Fruit fly (Drosophila melanogaster): ENCODE data around the gene CG15765.
A peak's percentile ranks its signal among the peaks of the same experiment; 100 is the strongest.

The CG15765 gene

DNA sequence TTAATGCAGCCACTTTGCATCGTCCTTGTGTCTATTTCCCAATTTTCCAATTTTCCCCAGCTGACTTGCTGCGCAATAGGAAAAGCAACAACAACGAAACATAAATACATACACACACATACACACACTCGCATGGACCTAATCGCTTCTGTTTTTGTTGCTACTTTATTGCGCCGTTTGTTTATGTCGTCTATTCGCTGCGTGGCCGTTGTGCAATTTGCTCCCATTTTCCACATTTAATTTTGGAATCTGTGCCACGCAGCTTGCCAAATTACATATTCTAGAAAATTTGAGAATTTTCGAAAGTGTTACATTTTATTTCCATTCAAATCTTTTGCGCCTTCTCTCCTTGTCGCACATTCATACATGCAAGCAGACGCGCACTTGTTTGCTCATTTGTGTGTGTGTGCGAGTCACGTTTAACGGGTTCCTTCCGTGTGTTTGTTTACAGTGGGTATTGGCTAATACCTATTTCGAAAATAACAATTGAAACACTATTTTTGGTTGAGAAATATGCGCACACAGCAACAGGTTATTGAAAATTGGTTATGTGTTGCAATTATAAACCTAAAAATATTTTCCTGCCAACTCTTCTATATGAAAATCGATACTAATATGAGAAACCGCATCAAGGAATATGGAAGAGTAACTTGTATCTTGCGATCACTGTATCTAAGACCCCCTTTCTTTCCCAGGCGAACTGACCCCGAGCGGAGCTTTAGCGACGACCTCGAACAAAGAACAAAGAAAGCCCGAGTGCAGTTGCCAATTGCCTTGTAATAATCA is 62.0 kb downstream of the CG15765 start (continued):
- TF ChIP-seq CG7839 (tag; optimal IDR thresholded peaks at IDR 0.05), result peak; percentile 65
- TF ChIP-seq CG34422 (GFP tag; IDR thresholded peaks at IDR 0.05), result peak; percentile 9; the same call in 1 of the 3 replicates
- peak; percentile 68 for TF ChIP-seq nom (GFP tag; optimal IDR thresholded peaks at IDR 0.05)
- no peak for TF ChIP-seq sr (GFP tag; IDR thresholded peaks at IDR 0.05)
- TF ChIP-seq Antp (GFP tag; optimal IDR thresholded peaks at IDR 0.05), result peak; percentile 14
- TF ChIP-seq br (optimal IDR thresholded peaks at IDR 0.05), result no peak
- no peak for TF ChIP-seq ro (GFP tag; IDR thresholded peaks at IDR 0.05)
- TF ChIP-seq Mes4 (GFP tag; optimal IDR thresholded peaks at IDR 0.05), result no peak
- no peak for TF ChIP-seq Nf-YA (GFP tag; IDR thresholded peaks at IDR 0.05)
- TF ChIP-seq CG3281 (GFP tag; optimal IDR thresholded peaks at IDR 0.05), result peak; percentile 57
- no peak for TF ChIP-seq CG7372 (GFP tag; IDR thresholded peaks at IDR 0.05)
- TF ChIP-seq Asciz (GFP tag; optimal IDR thresholded peaks at IDR 0.05), result peak; percentile 29
- TF ChIP-seq YL-1 (GFP tag; optimal IDR thresholded peaks at IDR 0.05), result peak; percentile 74
- TF ChIP-seq CG43689 (GFP tag; IDR thresholded peaks at IDR 0.05), result no peak
- peak; percentile 46 for TF ChIP-seq Blimp-1 (GFP tag; optimal IDR thresholded peaks at IDR 0.05)
- TF ChIP-seq CG6272 (GFP tag; IDR thresholded peaks at IDR 0.05), result no peak
- TF ChIP-seq hth (optimal IDR thresholded peaks at IDR 0.05), result no peak
- TF ChIP-seq CG7271 (tag; optimal IDR thresholded peaks at IDR 0.05), result no peak
- no peak for TF ChIP-seq H15 (GFP tag; IDR thresholded peaks at IDR 0.05)
- peak; percentile 86 for TF ChIP-seq Drgx (GFP tag; IDR thresholded peaks at IDR 0.05)
- peak; percentile 54 for TF ChIP-seq kni (GFP tag; optimal IDR thresholded peaks at IDR 0.05)
- TF ChIP-seq z (GFP tag; IDR thresholded peaks at IDR 0.05), result no peak
- no peak for TF ChIP-seq fru (optimal IDR thresholded peaks at IDR 0.05)
- 0 out of 2 replicates have a peak, but pooled peaks have one; percentile 11 for TF ChIP-seq CG32772 (GFP tag; IDR thresholded peaks at IDR 0.05)
- TF ChIP-seq ken (GFP tag; IDR thresholded peaks at IDR 0.05), result no peak
- TF ChIP-seq Vsx1 (GFP tag; optimal IDR thresholded peaks at IDR 0.05), result peak; percentile 4
- TF ChIP-seq HmgZ (tag; optimal IDR thresholded peaks at IDR 0.05), result peak; percentile 39
- TF ChIP-seq CG6683 (GFP tag; optimal IDR thresholded peaks at IDR 0.05), result peak; percentile 21
- TF ChIP-seq Awh (GFP tag; IDR thresholded peaks at IDR 0.05), result no peak
- TF ChIP-seq zf30C (GFP tag; optimal IDR thresholded peaks at IDR 0.05), result no peak
- TF ChIP-seq CG16813 (GFP tag; IDR thresholded peaks at IDR 0.05; ENCODE audit: partially characterized antibody), result no peak
- no peak for TF ChIP-seq hbn (GFP tag; IDR thresholded peaks at IDR 0.05; ENCODE audit: partially characterized antibody)
- peak; percentile 15 for TF ChIP-seq chn (GFP tag; optimal IDR thresholded peaks at IDR 0.05)
- peak; percentile 20 for TF ChIP-seq CG10267 (tag; optimal IDR thresholded peaks at IDR 0.05)
- TF ChIP-seq Gug (GFP tag; IDR thresholded peaks at IDR 0.05), result peak; percentile 56; the same call in 2 of the 4 replicates
- 0 out of 2 replicates have a peak, but pooled peaks have one; percentile 39 for TF ChIP-seq CG6689 (GFP tag; IDR thresholded peaks at IDR 0.05)
- TF ChIP-seq gro (GFP tag; optimal IDR thresholded peaks at IDR 0.05), result peak; percentile 7
- TF ChIP-seq MTF-1 (GFP tag; optimal IDR thresholded peaks at IDR 0.05; ENCODE audit: borderline replicate concordance), result peak; percentile 45
- TF ChIP-seq repo (GFP tag; optimal IDR thresholded peaks at IDR 0.05), result peak; percentile 20
- no peak for TF ChIP-seq lov (optimal IDR thresholded peaks at IDR 0.05)
- no peak for TF ChIP-seq lov (GFP tag; IDR thresholded peaks at IDR 0.05)
- no peak for TF ChIP-seq CG18476 (GFP tag; optimal IDR thresholded peaks at IDR 0.05)
- no peak for TF ChIP-seq oc (tag; optimal IDR thresholded peaks at IDR 0.05)
- no peak for TF ChIP-seq CG6254 (GFP tag; optimal IDR thresholded peaks at IDR 0.05)
- TF ChIP-seq CG8281 (tag; optimal IDR thresholded peaks at IDR 0.05), result no peak
- no peak for TF ChIP-seq CG10366 (GFP tag; IDR thresholded peaks at IDR 0.05)
- TF ChIP-seq Dfd (GFP tag; optimal IDR thresholded peaks at IDR 0.05), result no peak
- no peak for TF ChIP-seq Opbp (GFP tag; IDR thresholded peaks at IDR 0.05; ENCODE audit: partially characterized antibody)
- no peak for TF ChIP-seq tna (GFP tag; IDR thresholded peaks at IDR 0.05; ENCODE audit: partially characterized antibody)
- no peak for TF ChIP-seq al (GFP tag; IDR thresholded peaks at IDR 0.05)
- no peak for TF ChIP-seq GATAe (GFP tag; conservative IDR thresholded peaks at IDR 0.05)
